Worm (Caenorhabditis elegans): ENCODE data around the gene F20H11.4.

Gene F20H11.4

DNA sequence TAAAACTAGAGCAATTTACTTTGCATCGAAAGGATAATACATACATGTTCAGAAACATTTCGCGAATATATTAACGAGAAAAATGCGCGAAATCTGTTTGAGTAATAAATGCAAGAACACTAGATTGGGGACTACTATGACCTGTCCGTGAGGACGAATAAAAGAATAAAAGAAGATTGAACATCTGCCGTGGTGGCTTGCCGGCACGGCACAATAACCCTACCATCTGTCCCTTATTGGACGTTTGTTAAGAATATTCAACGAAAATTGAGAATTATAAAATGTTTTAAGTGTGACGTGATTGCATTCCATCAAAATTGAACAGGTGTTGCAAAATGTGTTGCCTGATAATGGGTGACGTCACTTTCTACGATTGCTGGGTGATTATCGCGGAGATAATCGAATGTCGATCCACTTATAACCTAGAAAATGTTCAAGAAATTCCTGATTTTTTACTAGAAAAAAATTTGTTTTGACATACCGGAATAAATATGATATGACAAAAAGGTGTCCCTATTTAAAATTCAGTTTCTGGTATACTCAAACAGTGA lies 2.9 kb upstream of the F20H11.4 start (continued):
- TF ChIP-seq hrde-1 (tag; optimal IDR thresholded peaks at IDR 0.05; ENCODE audit: borderline replicate concordance) (no peak), Y56A3A.18 (GFP tag; IDR thresholded peaks at IDR 0.05) (0 out of 2 replicates have a peak, but pooled peaks have one; percentile 16), ets-4 (GFP tag; optimal IDR thresholded peaks at IDR 0.05) (no peak), T26A5.8 (tag; optimal IDR thresholded peaks at IDR 0.05) (no peak), ztf-22 (GFP tag; optimal IDR thresholded peaks at IDR 0.05) (no peak), atf-7 (tag; optimal IDR thresholded peaks at IDR 0.05) (peak; percentile 11), nfya-2 (GFP tag; IDR thresholded peaks at IDR 0.05) (no peak), aptf-3 (GFP tag; IDR thresholded peaks at IDR 0.05) (no peak), egl-18 (GFP tag; IDR thresholded peaks at IDR 0.05) (no peak), F49E8.2 (tag; optimal IDR thresholded peaks at IDR 0.05; ENCODE audit: insufficient read depth) (no peak), ztf-3 (GFP tag; optimal IDR thresholded peaks at IDR 0.05) (no peak)

DNA sequence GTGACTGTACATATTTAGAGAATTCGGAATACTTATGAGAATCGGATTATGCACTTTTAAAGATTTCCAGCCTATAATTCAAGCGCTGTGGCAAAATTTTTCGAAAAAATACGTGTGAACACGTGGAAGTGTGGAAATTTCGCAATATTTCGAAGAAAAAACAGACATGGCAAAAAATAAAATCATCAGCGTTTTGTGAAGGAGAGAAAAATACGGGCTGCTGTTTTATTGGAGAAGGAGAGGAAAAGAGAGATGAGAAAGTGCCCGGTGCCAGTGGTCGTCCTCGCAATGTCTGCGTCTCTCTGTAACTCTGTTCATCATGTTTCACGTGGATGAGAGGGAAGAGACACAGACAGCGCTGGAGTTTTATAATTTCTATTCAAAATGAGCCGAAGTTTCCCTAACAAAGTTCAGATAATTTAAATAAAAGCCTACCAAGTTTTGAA lies 2.4 kb upstream of the F20H11.4 start:
- TF ChIP-seq F57C9.4 (tag; optimal IDR thresholded peaks at IDR 0.05) (peak; percentile 86), F49E8.2 (tag; optimal IDR thresholded peaks at IDR 0.05; ENCODE audit: insufficient read depth) (peak; percentile 71), die-1 (tag; optimal IDR thresholded peaks at IDR 0.05) (peak; percentile 54), F22D6.2 (tag; optimal IDR thresholded peaks at IDR 0.05) (no peak), lsl-1 (GFP tag; optimal IDR thresholded peaks at IDR 0.05) (peak; percentile 27), madf-10 (tag; optimal IDR thresholded peaks at IDR 0.05) (peak; percentile 69), F33H1.4 (GFP tag; IDR thresholded peaks at IDR 0.05) (peak; percentile 53), Y56A3A.18 (GFP tag; IDR thresholded peaks at IDR 0.05) (peak; percentile 88), dox-1 (GFP tag; IDR thresholded peaks at IDR 0.05) (peak; percentile 72), dpff-1 (tag; optimal IDR thresholded peaks at IDR 0.05) (peak; percentile 74), ceh-79 (tag; optimal IDR thresholded peaks at IDR 0.05) (peak; percentile 53), somi-1 (GFP tag; optimal IDR thresholded peaks at IDR 0.05) (peak; percentile 72), F52B5.7 (tag; optimal IDR thresholded peaks at IDR 0.05) (peak; percentile 91), hrde-1 (tag; optimal IDR thresholded peaks at IDR 0.05; ENCODE audit: borderline replicate concordance) (peak; percentile 62), K11D2.4 (GFP tag; IDR thresholded peaks at IDR 0.05) (peak; percentile 79), rpc-1 (optimal IDR thresholded peaks at IDR 0.05) (no peak), rpc-1 (tag; optimal IDR thresholded peaks at IDR 0.05) (no peak), ztf-26 (tag; optimal IDR thresholded peaks at IDR 0.05) (peak; percentile 64), C17E4.6 (GFP tag; IDR thresholded peaks at IDR 0.05) (peak; percentile 61; the same call in 1 of the 2 replicates), tbp1 (GFP tag; optimal IDR thresholded peaks at IDR 0.05) (peak; percentile 62), ztf-28 (GFP tag; IDR thresholded peaks at IDR 0.05) (no peak), madf-3 (GFP tag; IDR thresholded peaks at IDR 0.05) (peak; percentile 86), lin-54 (GFP tag; optimal IDR thresholded peaks at IDR 0.05) (peak; percentile 77), ama-1 (optimal IDR thresholded peaks at IDR 0.05) (peak; percentile 80), ama-1 (GFP tag; optimal IDR thresholded peaks at IDR 0.05) (peak in 1 of 2 experiments; percentile 52), F10E7.11 (tag; optimal IDR thresholded peaks at IDR 0.05) (peak; percentile 74), F39B2.1 (GFP tag; IDR thresholded peaks at IDR 0.05) (0 out of 2 replicates have a peak, but pooled peaks have one; percentile 35), rec-8 (tag; optimal IDR thresholded peaks at IDR 0.05) (peak in 1 of 2 experiments; percentile 59), D2030.7 (GFP tag; IDR thresholded peaks at IDR 0.05) (no peak), T07F8.4 (tag; optimal IDR thresholded peaks at IDR 0.05) (peak; percentile 60), repo-1 (tag; optimal IDR thresholded peaks at IDR 0.05) (peak; percentile 91), ztf-22 (GFP tag; optimal IDR thresholded peaks at IDR 0.05) (peak; percentile 16), snpc-3.4 (tag; optimal IDR thresholded peaks at IDR 0.05) (peak; percentile 58), tlf-1 (GFP tag; optimal IDR thresholded peaks at IDR 0.05) (peak; percentile 85), B0261.1 (tag; optimal IDR thresholded peaks at IDR 0.05) (peak; percentile 8), cebp-1 (GFP tag; IDR thresholded peaks at IDR 0.05) (peak; percentile 96), cebp-1 (tag; optimal IDR thresholded peaks at IDR 0.05) (peak; percentile 99), akir-1 (GFP tag; optimal IDR thresholded peaks at IDR 0.05) (no peak), atf-7 (tag; optimal IDR thresholded peaks at IDR 0.05) (peak; percentile 44), aptf-3 (GFP tag; IDR thresholded peaks at IDR 0.05) (0 out of 2 replicates have a peak, but pooled peaks have one; percentile 56), let-607 (tag; optimal IDR thresholded peaks at IDR 0.05) (peak; percentile 26 to 79)
